Worm (Caenorhabditis elegans) whole organism, L3 larva: ENCODE data around the gene abu-11.

Experiments
- R02D3.7 ChIP-seq: fragments of 150-350 bp; optimal IDR thresholded peaks from 2 replicates; lab custom pipeline; 2014; ENCODE audit warnings: missing biosample characterization, missing genetic modification characterization
- aly-2 ChIP-seq: fragments of 150-350 bp; optimal IDR thresholded peaks from 2 replicates; lab custom pipeline; 2014; ENCODE audit warnings: missing biosample characterization, missing genetic modification characterization
- ama-1 ChIP-seq: fragments of 150-350 bp; optimal IDR thresholded peaks from 2 replicates; lab custom pipeline; 2018
- ceh-82 ChIP-seq: fragments of 150-350 bp; optimal IDR thresholded peaks from 2 replicates; lab custom pipeline; 2014; ENCODE audit warnings: missing biosample characterization, missing genetic modification characterization
- ceh-9 ChIP-seq: sonication (generic microtip); optimal IDR thresholded peaks from 2 replicates; lab custom pipeline; 2018; ENCODE audit warnings: missing biosample characterization, missing genetic modification characterization
- daf-12 ChIP-seq: fragments of 150-350 bp; optimal IDR thresholded peaks from 2 replicates; lab custom pipeline; 2014; ENCODE audit warnings: missing biosample characterization, missing genetic modification reagents, missing genetic modification characterization
- egl-27 ChIP-seq: sonication (generic microtip); optimal IDR thresholded peaks from 4 replicates; lab custom pipeline; 2017; ENCODE audit warnings: missing biosample characterization, missing genetic modification reagents, missing genetic modification characterization
- elt-1 ChIP-seq: fragments of 150-350 bp; optimal IDR thresholded peaks from 2 replicates; lab custom pipeline; 2014; ENCODE audit warnings: missing biosample characterization, missing genetic modification characterization
- elt-2 ChIP-seq: sonication (generic microtip); optimal IDR thresholded peaks from 2 replicates; lab custom pipeline; 2016; ENCODE audit warnings: missing genetic modification reagents, mild to moderate bottlenecking, missing genetic modification characterization, missing compliant biosample characterization
- fkh-10 ChIP-seq: sonication (generic microtip); optimal IDR thresholded peaks from 2 replicates; lab custom pipeline; 2017; ENCODE audit warnings: missing biosample characterization, missing genetic modification reagents, missing genetic modification characterization
- fkh-2 ChIP-seq: fragments of 150-350 bp; optimal IDR thresholded peaks from 2 replicates; lab custom pipeline; 2014; ENCODE audit warnings: missing biosample characterization, missing genetic modification reagents, missing genetic modification characterization
- fos-1 ChIP-seq: fragments of 150-350 bp; optimal IDR thresholded peaks from 2 replicates; lab custom pipeline; 2014; ENCODE audit warnings: missing biosample characterization, missing genetic modification characterization
- hmg-11 ChIP-seq: sonication (generic microtip); optimal IDR thresholded peaks from 2 replicates; lab custom pipeline; 2016; ENCODE audit warnings: missing genetic modification characterization, missing compliant biosample characterization
- jun-1 ChIP-seq: fragments of 150-350 bp; optimal IDR thresholded peaks from 2 replicates; lab custom pipeline; 2014; ENCODE audit warnings: missing biosample characterization, missing genetic modification reagents, missing genetic modification characterization
- lin-39 ChIP-seq: fragments of 150-350 bp; optimal IDR thresholded peaks from 2 replicates; lab custom pipeline; 2018; ENCODE audit warnings: missing biosample characterization, missing genetic modification reagents, missing genetic modification characterization
- lsy-12 ChIP-seq: sonication (generic microtip); optimal IDR thresholded peaks from 2 replicates; lab custom pipeline; 2016; ENCODE audit warnings: mild to moderate bottlenecking, missing genetic modification characterization, missing compliant biosample characterization
- mdl-1 ChIP-seq: fragments of 150-350 bp; optimal IDR thresholded peaks from 2 replicates; lab custom pipeline; 2014; ENCODE audit warnings: missing biosample characterization, missing genetic modification characterization
- nfya-1 ChIP-seq: sonication (generic microtip); optimal IDR thresholded peaks from 2 replicates; lab custom pipeline; 2017; ENCODE audit warnings: missing genetic modification characterization, mild to moderate bottlenecking, missing compliant biosample characterization, antibody characterized with exemption, moderate library complexity; ENCODE audit not compliant: insufficient read depth
- nhr-11 ChIP-seq: fragments of 150-350 bp; optimal IDR thresholded peaks from 2 replicates; lab custom pipeline; 2014; ENCODE audit warnings: missing biosample characterization, missing genetic modification characterization
- nhr-12 ChIP-seq: fragments of 150-350 bp; optimal IDR thresholded peaks from 2 replicates; lab custom pipeline; 2014; ENCODE audit warnings: missing biosample characterization, missing genetic modification characterization
- nhr-23 ChIP-seq: fragments of 150-350 bp; optimal IDR thresholded peaks from 2 replicates; lab custom pipeline; 2014; ENCODE audit warnings: missing biosample characterization, missing genetic modification reagents, missing genetic modification characterization
- nhr-237 ChIP-seq: fragments of 150-350 bp; optimal IDR thresholded peaks from 2 replicates; lab custom pipeline; 2014; ENCODE audit warnings: missing biosample characterization, missing genetic modification characterization
- nhr-25 ChIP-seq: sonication (generic microtip); optimal IDR thresholded peaks from 2 replicates; lab custom pipeline; 2017; ENCODE audit warnings: missing biosample characterization, missing genetic modification characterization
- nhr-28 ChIP-seq: fragments of 150-350 bp; optimal IDR thresholded peaks from 2 replicates; lab custom pipeline; 2014; ENCODE audit warnings: missing biosample characterization, missing genetic modification characterization
- nhr-43 ChIP-seq: sonication (generic microtip); optimal IDR thresholded peaks from 2 replicates; lab custom pipeline; 2016; ENCODE audit warnings: mild to moderate bottlenecking, missing genetic modification characterization, missing compliant biosample characterization; ENCODE audit not compliant: poor library complexity, severe bottlenecking
- nhr-76 ChIP-seq: fragments of 150-350 bp; sonication (generic microtip); optimal IDR thresholded peaks from 5 replicates; lab custom pipeline; 2014; ENCODE audit warnings: missing biosample characterization, missing genetic modification characterization
- nhr-77 ChIP-seq: fragments of 150-350 bp; optimal IDR thresholded peaks from 2 replicates; lab custom pipeline; 2014; ENCODE audit warnings: missing biosample characterization, missing genetic modification characterization
- pqm-1 ChIP-seq: fragments of 150-350 bp; optimal IDR thresholded peaks from 2 replicates; lab custom pipeline; 2017; ENCODE audit warnings: missing biosample characterization, missing genetic modification characterization, inconsistent platforms
- sea-2 ChIP-seq: fragments of 150-350 bp; sonication (generic microtip); optimal IDR thresholded peaks from 4 replicates; lab custom pipeline; 2014; ENCODE audit warnings: missing biosample characterization, missing genetic modification reagents, missing genetic modification characterization
- skn-1 ChIP-seq: fragments of 150-350 bp; optimal IDR thresholded peaks from 2 replicates; lab custom pipeline; 2014; ENCODE audit warnings: missing biosample characterization, missing genetic modification characterization
- snpc-4 ChIP-seq: fragments of 150-350 bp; optimal IDR thresholded peaks from 2 replicates; lab custom pipeline; 2014; ENCODE audit warnings: missing biosample characterization, missing genetic modification characterization
- tbx-2 ChIP-seq: sonication (generic microtip); optimal IDR thresholded peaks from 2 replicates; lab custom pipeline; 2016; ENCODE audit warnings: mild to moderate bottlenecking, missing genetic modification characterization, missing compliant biosample characterization
- unc-39 ChIP-seq: sonication (generic microtip); optimal IDR thresholded peaks from 4 replicates; lab custom pipeline; 2017; ENCODE audit warnings: missing biosample characterization, missing genetic modification characterization
- zag-1 ChIP-seq: fragments of 150-350 bp; optimal IDR thresholded peaks from 2 replicates; lab custom pipeline; 2014; ENCODE audit warnings: missing biosample characterization, missing genetic modification characterization
- ztf-11 ChIP-seq: fragments of 150-350 bp; optimal IDR thresholded peaks from 2 replicates; lab custom pipeline; 2014; ENCODE audit warnings: missing biosample characterization, missing genetic modification characterization

abu-11 gene

DNA sequence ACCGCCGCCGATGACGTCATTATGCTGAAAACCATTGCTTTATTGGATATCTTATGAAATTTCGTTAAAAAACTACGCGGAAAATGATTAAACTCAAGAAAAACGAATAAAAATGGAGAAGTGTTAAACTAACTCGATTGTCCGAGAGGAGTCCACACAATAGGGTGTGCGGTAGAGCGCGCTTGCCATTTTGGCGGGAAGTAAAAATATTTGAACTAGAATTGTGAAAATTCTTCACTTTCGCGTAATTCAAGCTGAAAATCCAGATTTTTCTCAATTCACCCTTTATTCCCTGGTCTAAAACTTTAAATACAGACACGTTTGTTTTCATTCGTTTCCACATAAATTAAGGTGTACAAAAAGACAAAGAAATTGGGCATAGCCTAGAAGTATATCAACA, 22.2 kb upstream of the abu-11 start, which contains the start of gene F48A11.4 (continued):
- TF ChIP-seq sea-2: no peak
- peak; percentile 74 for TF ChIP-seq snpc-4 (tag; lab: Kevin White, UChicago)
- TF ChIP-seq fkh-2 (tag; lab: Kevin White, UChicago): no peak
- TF ChIP-seq skn-1 (tag; lab: Kevin White, UChicago): peak; percentile 92
- peak; percentile 47 for TF ChIP-seq elt-1 (tag; lab: Kevin White, UChicago)
- TF ChIP-seq elt-2 (tag; lab: Kevin White, UChicago): peak; percentile 64
- TF ChIP-seq nfya-1 (tag; lab: Kevin White, UChicago): peak; percentile 94
- TF ChIP-seq mdl-1 (tag; lab: Kevin White, UChicago): no peak
- TF ChIP-seq R02D3.7 (tag; lab: Kevin White, UChicago): peak; percentile 78
- no peak for TF ChIP-seq unc-39 (tag; lab: Kevin White, UChicago)
- TF ChIP-seq jun-1 (tag; lab: Kevin White, UChicago): peak; percentile 89
- peak; percentile 95 for TF ChIP-seq nhr-23
- TF ChIP-seq zag-1 (tag; lab: Kevin White, UChicago): no peak
- TF ChIP-seq nhr-237 (tag; lab: Kevin White, UChicago): no peak

DNA sequence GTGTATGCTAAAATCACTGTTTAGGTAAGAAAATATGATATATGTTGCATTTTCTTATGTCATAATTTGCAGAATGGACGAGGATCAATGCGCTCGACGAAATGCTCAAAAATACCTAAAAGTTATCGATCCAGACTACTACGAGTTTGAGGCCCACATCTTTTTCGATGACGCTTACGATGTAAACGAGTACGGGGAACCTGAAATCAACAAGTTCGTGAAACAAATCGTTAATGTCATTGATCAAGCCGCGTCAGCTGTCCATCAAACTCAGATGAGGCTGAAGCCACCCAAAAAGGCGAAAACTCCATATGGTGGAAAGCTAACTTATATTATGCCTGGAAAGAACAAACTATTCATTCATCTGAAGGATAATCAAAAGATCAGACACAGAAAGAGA, 13.7 kb upstream of the abu-11 start:
- TF ChIP-seq ceh-9 (tag; lab: Kevin White, UChicago): no peak
- TF ChIP-seq ama-1 (lab: Kevin White, UChicago): no peak
- TF ChIP-seq nfya-1 (tag; lab: Kevin White, UChicago): no peak
- TF ChIP-seq fos-1 (tag; lab: Kevin White, UChicago): no peak
- no peak for TF ChIP-seq daf-12 (tag; lab: Kevin White, UChicago)
- no peak for TF ChIP-seq nhr-77 (tag; lab: Kevin White, UChicago)

DNA sequence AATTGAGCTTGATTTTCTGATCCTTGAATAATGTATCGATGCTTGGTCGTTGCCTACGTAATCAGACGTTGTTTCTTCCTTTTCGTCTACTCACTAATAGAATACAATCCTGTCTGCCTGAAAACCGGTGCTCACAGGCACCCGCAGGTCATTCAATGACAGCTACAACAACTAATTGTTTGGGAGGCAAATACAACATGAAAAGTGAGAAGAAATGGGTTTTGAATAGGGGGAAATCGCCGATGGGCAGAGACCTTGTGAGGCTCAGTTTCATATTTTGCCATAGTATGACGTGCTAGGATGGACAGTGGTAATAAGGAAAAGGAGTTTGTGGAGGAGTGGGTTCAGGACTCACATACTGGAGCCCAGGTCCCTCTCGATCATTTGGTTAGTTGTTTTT, 2.3 kb upstream of the abu-11 start, which contains the start of gene chs-2:
chs-2 (plus strand) TSS at position 301 of the 400 bp plus-strand sequence.
- TF ChIP-seq elt-2 (tag; lab: Kevin White, UChicago): no peak
- TF ChIP-seq fkh-10 (GFP tag; lab: Kevin White, UChicago): no peak
- TF ChIP-seq ama-1 (lab: Kevin White, UChicago): no peak
- no peak for TF ChIP-seq ztf-11 (tag; lab: Kevin White, UChicago)
- TF ChIP-seq snpc-4 (tag; lab: Kevin White, UChicago): no peak
- no peak for TF ChIP-seq tbx-2 (tag; lab: Kevin White, UChicago)
- TF ChIP-seq lsy-12: no peak
- no peak for TF ChIP-seq lin-39 (tag; lab: Kevin White, UChicago)
- no peak for TF ChIP-seq nhr-23
- no peak for TF ChIP-seq nhr-77 (tag; lab: Kevin White, UChicago)
- no peak for TF ChIP-seq ceh-9 (tag; lab: Kevin White, UChicago)
- TF ChIP-seq elt-1 (tag; lab: Kevin White, UChicago): no peak
- no peak for TF ChIP-seq egl-27
- no peak for TF ChIP-seq skn-1 (tag; lab: Kevin White, UChicago)
- TF ChIP-seq nhr-12 (tag; lab: Kevin White, UChicago): no peak
- no peak for TF ChIP-seq fos-1 (tag; lab: Kevin White, UChicago)
- TF ChIP-seq unc-39 (tag; lab: Kevin White, UChicago): no peak
- TF ChIP-seq pqm-1 (tag; lab: Kevin White, UChicago): no peak
- TF ChIP-seq mdl-1 (tag; lab: Kevin White, UChicago): no peak
- TF ChIP-seq R02D3.7 (tag; lab: Kevin White, UChicago): no peak

DNA sequence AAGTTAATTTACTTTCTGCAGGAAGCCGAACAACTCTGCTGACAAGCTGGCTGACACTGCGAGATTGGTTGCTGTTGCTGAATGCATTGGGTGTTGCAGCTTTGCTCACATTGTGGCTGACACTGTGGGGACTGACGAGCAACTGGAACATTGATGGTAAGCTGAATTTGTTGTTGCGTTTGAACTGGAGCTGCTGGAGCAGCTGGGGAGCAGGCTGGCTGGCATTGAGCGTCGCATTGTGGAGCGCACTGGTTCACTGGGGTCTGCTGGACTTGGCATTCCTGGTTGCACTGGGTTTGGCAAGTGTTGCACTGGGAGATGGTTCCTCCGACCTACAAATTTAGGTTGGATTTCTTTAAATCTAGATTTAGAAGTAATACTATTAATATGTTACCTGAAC, 1.8 kb downstream of the abu-11 start:
- no peak for TF ChIP-seq daf-12 (tag; lab: Kevin White, UChicago)
- no peak for TF ChIP-seq nhr-76 (tag; lab: Kevin White, UChicago)
- TF ChIP-seq nhr-25 (tag; lab: Kevin White, UChicago): no peak
- no peak for TF ChIP-seq nhr-12 (tag; lab: Kevin White, UChicago)
- TF ChIP-seq nhr-237 (tag; lab: Kevin White, UChicago): no peak
- no peak for TF ChIP-seq hmg-11 (tag; lab: Kevin White, UChicago)
- TF ChIP-seq ama-1 (lab: Kevin White, UChicago): no peak
- TF ChIP-seq fos-1 (tag; lab: Kevin White, UChicago): no peak
- no peak for TF ChIP-seq nhr-11 (tag; lab: Kevin White, UChicago)
- no peak for TF ChIP-seq jun-1 (tag; lab: Kevin White, UChicago)
- no peak for TF ChIP-seq nhr-28 (tag; lab: Kevin White, UChicago)
- TF ChIP-seq ceh-82 (tag; lab: Kevin White, UChicago): no peak
- TF ChIP-seq aly-2 (tag; lab: Kevin White, UChicago): no peak
- no peak for TF ChIP-seq nhr-43 (tag; lab: Kevin White, UChicago)
